Worm (Caenorhabditis elegans): ENCODE measurements around the gene exos-7.

- TF ChIP-seq pha-4 (GFP tag; IDR thresholded peaks at IDR 0.05) (peak; percentile 48; the same call in 1 of the 2 replicates), pha-4 (tag; optimal IDR thresholded peaks at IDR 0.05) (no peak), dpl-1 (GFP tag; optimal IDR thresholded peaks at IDR 0.05) (no peak), unc-39 (tag; optimal IDR thresholded peaks at IDR 0.05) (no peak), fkh-10 (GFP tag; optimal IDR thresholded peaks at IDR 0.05) (no peak), fos-1 (tag; optimal IDR thresholded peaks at IDR 0.05) (no peak), lin-39 (tag; optimal IDR thresholded peaks at IDR 0.05) (no peak), ces-1 (GFP tag; optimal IDR thresholded peaks at IDR 0.05) (no peak), ZK337.2 (GFP tag; IDR thresholded peaks at IDR 0.05) (no peak), nhr-25 (tag; optimal IDR thresholded peaks at IDR 0.05; ENCODE audit: borderline replicate concordance, insufficient read depth) (no peak), ZK546.5 (tag; optimal IDR thresholded peaks at IDR 0.05) (no peak), aly-2 (tag; optimal IDR thresholded peaks at IDR 0.05) (no peak)
These were observed 44.9 kb upstream of the exos-7 start for ce11 chrV:20793761-20794160.

Measured in whole organism, L4 larva.